Worm (Caenorhabditis elegans) whole organism, mixed stage, embryonic: ENCODE data around the gene T22F7.3.

Experiments used
- ceh-83 ChIP-seq: fragments of 200-800 bp; sonication (Bioruptor generic); optimal IDR thresholded peaks from 2 replicates; lab custom pipeline; 2018; ENCODE audit warnings: mild to moderate bottlenecking, missing genetic modification characterization, missing compliant biosample characterization
- ces-1 ChIP-seq: fragments of 150-350 bp; optimal IDR thresholded peaks from 2 replicates; lab custom pipeline; 2014; ENCODE audit warnings: missing biosample characterization, missing genetic modification reagents, missing genetic modification characterization
- elt-1 ChIP-seq: sonication (generic microtip); optimal IDR thresholded peaks from 2 replicates; lab custom pipeline; 2017; ENCODE audit warnings: missing genetic modification characterization, mild to moderate bottlenecking, missing compliant biosample characterization, antibody characterized with exemption, moderate library complexity, borderline replicate concordance; ENCODE audit not compliant: insufficient read depth
- mab-5 ChIP-seq: fragments of 150-350 bp; optimal IDR thresholded peaks from 2 replicates; lab custom pipeline; 2014; ENCODE audit warnings: missing biosample characterization, missing genetic modification characterization
- mep-1 ChIP-seq: fragments of 150-350 bp; optimal IDR thresholded peaks from 2 replicates; lab custom pipeline; 2017; ENCODE audit warnings: missing biosample characterization, missing genetic modification reagents, missing genetic modification characterization, inconsistent platforms
- mls-2 ChIP-seq: sonication (generic microtip); optimal IDR thresholded peaks from 2 replicates; lab custom pipeline; 2016; ENCODE audit warnings: mild to moderate bottlenecking, missing genetic modification characterization, moderate library complexity, missing compliant biosample characterization
- snpc-4 ChIP-seq: fragments of 150-350 bp; optimal IDR thresholded peaks from 2 replicates; lab custom pipeline; 2014; ENCODE audit warnings: missing biosample characterization, missing genetic modification characterization
- tbx-8 ChIP-seq: fragments of 200-800 bp; sonication (Bioruptor generic); optimal IDR thresholded peaks from 2 replicates; lab custom pipeline; 2018; ENCODE audit warnings: mild to moderate bottlenecking, missing genetic modification characterization, moderate library complexity, missing compliant biosample characterization
- ztf-11 ChIP-seq: fragments of 150-350 bp; optimal IDR thresholded peaks from 2 replicates; lab custom pipeline; 2014; ENCODE audit warnings: missing biosample characterization, missing genetic modification characterization

DNA sequence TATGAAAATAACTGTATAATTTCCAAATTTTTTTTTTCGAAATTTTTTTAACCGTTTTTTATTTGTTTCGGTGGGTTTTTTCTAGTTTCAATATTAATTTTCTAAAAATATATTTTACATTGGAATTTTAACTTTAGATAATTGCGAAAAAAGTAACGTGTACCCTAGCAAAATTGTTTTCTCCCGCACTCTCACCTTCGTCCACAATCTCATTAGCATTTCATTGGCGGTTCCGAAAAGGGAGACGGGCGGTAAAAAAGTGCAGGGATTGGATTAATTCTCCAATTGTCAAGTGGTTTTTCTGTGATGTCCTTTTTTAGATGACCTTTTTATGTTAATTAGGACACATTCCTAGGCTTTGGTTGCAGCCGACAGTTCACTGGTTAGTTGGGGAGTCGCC is 25.4 kb upstream of the T22F7.3 start:
- no peak for TF ChIP-seq elt-1 (tag; lab: Kevin White, UChicago)
- TF ChIP-seq snpc-4 (tag; lab: Kevin White, UChicago) = no peak
- TF ChIP-seq ztf-11 (tag; lab: Kevin White, UChicago) = no peak
- no peak for TF ChIP-seq mls-2
- no peak for TF ChIP-seq ceh-83 (GFP tag; lab: Kevin White, UChicago)
- TF ChIP-seq tbx-8 (GFP tag; lab: Kevin White, UChicago) = no peak
- no peak for TF ChIP-seq mab-5
- no peak for TF ChIP-seq mep-1 (tag; lab: Kevin White, UChicago)
- no peak for TF ChIP-seq ces-1
